Fruit fly (Drosophila melanogaster) whole organism, adult: ENCODE data around the gene SP555.
A peak's percentile ranks its signal among the peaks of the same experiment; 100 is the strongest.

Source experiments
- CG1620 ChIP-seq: fragments of 200-800 bp; sonication (Bioruptor generic); optimal IDR thresholded peaks from 2 replicates; lab custom pipeline; 2016; ENCODE audit warnings: missing biosample characterization, missing genetic modification characterization
- CG7045 ChIP-seq: fragments of 200-800 bp; sonication (Bioruptor generic); optimal IDR thresholded peaks from 2 replicates; lab custom pipeline; 2017; ENCODE audit warnings: missing biosample characterization, mild to moderate bottlenecking, missing genetic modification characterization
- cnc ChIP-seq, 2 experiments: fragments of >200 bp; optimal IDR thresholded peaks; 2 replicates each; lab custom pipeline; 2017
- ovo ChIP-seq: fragments of 200-800 bp; sonication (Bioruptor generic); optimal IDR thresholded peaks from 2 replicates; lab custom pipeline; 2016; ENCODE audit warnings: missing biosample characterization, missing genetic modification characterization

DNA sequence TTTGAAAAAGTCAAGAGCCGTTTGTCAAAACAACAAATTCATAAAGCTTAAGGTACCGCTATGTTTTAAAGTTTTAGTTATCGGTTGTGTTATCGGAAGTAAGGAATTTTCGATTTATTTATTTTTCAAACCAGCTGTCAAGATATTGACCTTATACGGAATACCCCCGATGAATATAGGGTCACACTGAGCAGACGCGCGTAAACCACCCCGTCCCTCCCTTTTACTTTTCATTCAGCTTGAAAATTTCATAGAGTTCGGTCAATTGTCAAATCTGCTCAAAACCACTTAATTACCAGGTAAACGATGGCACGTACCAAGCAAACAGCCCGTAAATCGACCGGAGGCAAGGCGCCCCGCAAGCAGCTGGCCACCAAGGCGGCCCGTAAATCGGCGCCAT, 17.4 kb downstream of the SP555 start, which contains the start of the genes CG14036 and His3.3A:
- TF ChIP-seq cnc (optimal IDR thresholded peaks at IDR 0.05; lab: Kevin White, UChicago) (no peak), CG1620 (GFP tag; lab: Kevin White, UChicago) (peak; percentile 40), ovo (GFP tag; lab: Kevin White, UChicago) (peak; percentile 82), CG7045 (GFP tag; lab: Kevin White, UChicago) (no peak)
